Worm (Caenorhabditis elegans) whole organism, L2 larva: ENCODE results near the gene msp-79.
"Not testable (repeated sequence)": the region's sequence is repeated elsewhere in the genome, so short reads cannot be mapped to it uniquely, and the experiment has no call there.

Experiments used
- C34F6.9 ChIP-seq: fragments of 150-350 bp; optimal IDR thresholded peaks from 2 replicates; lab custom pipeline; 2014; ENCODE audit warnings: missing biosample characterization, missing genetic modification characterization
- F13H6.1 ChIP-seq: sonication (generic microtip); optimal IDR thresholded peaks from 2 replicates; lab custom pipeline; 2016; ENCODE audit warnings: missing genetic modification characterization, missing compliant biosample characterization
- R02D3.7 ChIP-seq: fragments of 150-350 bp; optimal IDR thresholded peaks from 2 replicates; lab custom pipeline; 2014; ENCODE audit warnings: missing biosample characterization, missing genetic modification characterization
- Y55F3AM.14 ChIP-seq: fragments of 200-800 bp; sonication (Bioruptor generic); optimal IDR thresholded peaks from 2 replicates; lab custom pipeline; 2018; ENCODE audit warnings: mild to moderate bottlenecking, missing genetic modification characterization, missing compliant biosample characterization
- ZK546.5 ChIP-seq: sonication (generic microtip); optimal IDR thresholded peaks from 2 replicates; lab custom pipeline; 2017; ENCODE audit warnings: missing biosample characterization, missing genetic modification characterization
- ama-1 ChIP-seq: fragments of 150-350 bp; optimal IDR thresholded peaks from 2 replicates; lab custom pipeline; 2018; ENCODE audit warnings: inconsistent platforms
- blmp-1 ChIP-seq: sonication (generic microtip); optimal IDR thresholded peaks from 2 replicates; lab custom pipeline; 2017; ENCODE audit warnings: missing genetic modification characterization, mild to moderate bottlenecking, missing compliant biosample characterization, antibody characterized with exemption, moderate library complexity; ENCODE audit not compliant: insufficient read depth
- ceh-16 ChIP-seq: fragments of 150-350 bp; optimal IDR thresholded peaks from 2 replicates; lab custom pipeline; 2014; ENCODE audit warnings: missing biosample characterization, missing genetic modification characterization
- ceh-82 ChIP-seq: fragments of 150-350 bp; optimal IDR thresholded peaks from 2 replicates; lab custom pipeline; 2014; ENCODE audit warnings: missing biosample characterization, missing genetic modification characterization
- dmd-4 ChIP-seq: sonication (generic microtip); optimal IDR thresholded peaks from 2 replicates; lab custom pipeline; 2017; ENCODE audit warnings: missing biosample characterization, missing genetic modification characterization
- egl-27 ChIP-seq: sonication (generic microtip); optimal IDR thresholded peaks from 3 replicates; lab custom pipeline; 2017; ENCODE audit warnings: missing biosample characterization, missing genetic modification reagents, missing genetic modification characterization
- elt-3 ChIP-seq: sonication (generic microtip); optimal IDR thresholded peaks from 2 replicates; lab custom pipeline; 2017; ENCODE audit warnings: missing biosample characterization, missing genetic modification characterization
- gmeb-1 ChIP-seq: fragments of 150-350 bp; optimal IDR thresholded peaks from 2 replicates; lab custom pipeline; 2014; ENCODE audit warnings: missing biosample characterization, missing genetic modification characterization
- lin-11 ChIP-seq: fragments of 150-350 bp; sonication (generic microtip); optimal IDR thresholded peaks from 2 replicates; lab custom pipeline; 2014; ENCODE audit warnings: missing biosample characterization, missing genetic modification characterization, inconsistent platforms, mixed read lengths
- lsy-2 ChIP-seq, 2 experiments: fragments of 150-350 bp in 1 of 2; sonication (generic microtip) in 1 of 2; optimal IDR thresholded peaks; 2 replicates each; lab custom pipeline; 2014 to 2017; ENCODE audit warnings: missing biosample characterization in 2 of 2, missing genetic modification characterization in 2 of 2
- mab-5 ChIP-seq: fragments of 150-350 bp; optimal IDR thresholded peaks from 2 replicates; lab custom pipeline; 2014; ENCODE audit warnings: missing biosample characterization, missing genetic modification characterization
- nhr-10 ChIP-seq: sonication (generic microtip); optimal IDR thresholded peaks from 2 replicates; lab custom pipeline; 2017; ENCODE audit warnings: missing biosample characterization, missing genetic modification characterization
- nhr-12 ChIP-seq: fragments of 150-350 bp; optimal IDR thresholded peaks from 2 replicates; lab custom pipeline; 2014; ENCODE audit warnings: missing biosample characterization, missing genetic modification characterization
- nhr-23 ChIP-seq: fragments of 150-350 bp; optimal IDR thresholded peaks from 2 replicates; lab custom pipeline; 2014; ENCODE audit warnings: missing biosample characterization, missing genetic modification reagents, missing genetic modification characterization
- nhr-25 ChIP-seq: fragments of 150-350 bp; sonication (generic microtip); optimal IDR thresholded peaks from 3 replicates; lab custom pipeline; 2014; ENCODE audit warnings: missing biosample characterization, missing genetic modification characterization
- nhr-77 ChIP-seq: fragments of 150-350 bp; optimal IDR thresholded peaks from 2 replicates; lab custom pipeline; 2014; ENCODE audit warnings: missing biosample characterization, missing genetic modification characterization
- peb-1 ChIP-seq: fragments of 150-350 bp; optimal IDR thresholded peaks from 2 replicates; lab custom pipeline; 2014; ENCODE audit warnings: missing biosample characterization, missing genetic modification characterization
- sem-4 ChIP-seq: fragments of 150-350 bp; optimal IDR thresholded peaks from 2 replicates; lab custom pipeline; 2014; ENCODE audit warnings: missing biosample characterization, missing genetic modification reagents, missing genetic modification characterization
- skn-1 ChIP-seq: sonication (generic microtip); optimal IDR thresholded peaks from 2 replicates; lab custom pipeline; 2017; ENCODE audit warnings: missing biosample characterization, missing genetic modification characterization
- sma-3 ChIP-seq: sonication (generic microtip); optimal IDR thresholded peaks from 2 replicates; lab custom pipeline; 2016; ENCODE audit warnings: missing genetic modification reagents, missing genetic modification characterization, missing compliant biosample characterization
- sma-9 ChIP-seq, 2 experiments: fragments of 150-350 bp in 1 of 2; sonication (generic microtip) in 1 of 2; optimal IDR thresholded peaks; 2 replicates each; lab custom pipeline; 2014 to 2016; ENCODE audit warnings: missing genetic modification characterization in 2 of 2, mild to moderate bottlenecking in 1 of 2, missing biosample characterization in 1 of 2, missing compliant biosample characterization in 1 of 2, missing genetic modification reagents in 1 of 2, moderate library complexity in 1 of 2
- snpc-4 ChIP-seq: fragments of 150-350 bp; optimal IDR thresholded peaks from 2 replicates; lab custom pipeline; 2014; ENCODE audit warnings: missing biosample characterization, missing genetic modification characterization
- unc-39 ChIP-seq: fragments of 150-350 bp; optimal IDR thresholded peaks from 2 replicates; lab custom pipeline; 2014; ENCODE audit warnings: missing biosample characterization, missing genetic modification characterization
- unc-62 ChIP-seq: fragments of 150-350 bp; optimal IDR thresholded peaks from 2 replicates; lab custom pipeline; 2014; ENCODE audit warnings: missing biosample characterization, missing genetic modification reagents, missing genetic modification characterization
- ztf-1 ChIP-seq: fragments of 200-800 bp; sonication (Bioruptor generic); conservative IDR thresholded peaks from 2 replicates; pipeline ENCODE4 v1.3.6; 2022; ENCODE audit warnings: missing genetic modification characterization, missing compliant biosample characterization
- ztf-11 ChIP-seq: sonication (generic microtip); optimal IDR thresholded peaks from 2 replicates; lab custom pipeline; 2017; ENCODE audit warnings: missing biosample characterization, missing genetic modification characterization

Gene msp-79

ce11 chrIV:9773441-9773840, 6.5 kb upstream of the msp-79 start:
- no peak for TF ChIP-seq egl-27 (tag; lab: Kevin White, UChicago)
- no peak for TF ChIP-seq nhr-25 (tag; lab: Kevin White, UChicago)
- TF ChIP-seq sma-9 (GFP tag; optimal IDR thresholded peaks at IDR 0.05; lab: Kevin White, UChicago), result no peak
- no peak for TF ChIP-seq sma-9 (tag; optimal IDR thresholded peaks at IDR 0.05; lab: Kevin White, UChicago)
- TF ChIP-seq dmd-4 (tag; lab: Kevin White, UChicago), result no peak
- TF ChIP-seq unc-62 (GFP tag; lab: Kevin White, UChicago), result no peak
- TF ChIP-seq sma-3 (GFP tag; lab: Kevin White, UChicago), result no peak
- no peak for TF ChIP-seq nhr-12 (tag; lab: Kevin White, UChicago)
- no peak for TF ChIP-seq sem-4
- no peak for TF ChIP-seq unc-39
- no peak for TF ChIP-seq ZK546.5 (tag; lab: Kevin White, UChicago)
- no peak for TF ChIP-seq ceh-82
- TF ChIP-seq C34F6.9, result no peak
- no peak for TF ChIP-seq ztf-1 (GFP tag; lab: Robert Waterston, UW)
- no peak for TF ChIP-seq ceh-16 (tag; lab: Kevin White, UChicago)
- no peak for TF ChIP-seq F13H6.1 (tag; lab: Kevin White, UChicago)
- TF ChIP-seq peb-1 (tag; lab: Kevin White, UChicago), result no peak
- no peak for TF ChIP-seq nhr-77 (tag; lab: Kevin White, UChicago)
- TF ChIP-seq Y55F3AM.14, result no peak
- TF ChIP-seq skn-1 (tag; lab: Kevin White, UChicago), result no peak
- no peak for TF ChIP-seq lsy-2 (tag; optimal IDR thresholded peaks at IDR 0.05; lab: Kevin White, UChicago)

ce11 chrIV:9772096-9772720, 5.3 kb upstream of the msp-79 start, which contains the start of gene cav-1:
Gene cav-1, plus strand, starts transcription at chrIV:9772510.
- no peak for TF ChIP-seq nhr-10 (tag; lab: Kevin White, UChicago)
- TF ChIP-seq unc-62 (GFP tag; lab: Kevin White, UChicago), result no peak
- TF ChIP-seq elt-3, result no peak
- no peak for TF ChIP-seq unc-39
- TF ChIP-seq dmd-4 (tag; lab: Kevin White, UChicago), result no peak
- TF ChIP-seq blmp-1, result no peak
- no peak for TF ChIP-seq snpc-4 (tag; lab: Kevin White, UChicago)
- TF ChIP-seq gmeb-1 (tag; lab: Kevin White, UChicago), result no peak
- TF ChIP-seq mab-5 (tag; lab: Kevin White, UChicago), result no peak
- no peak for TF ChIP-seq nhr-12 (tag; lab: Kevin White, UChicago)
- no peak for TF ChIP-seq peb-1 (tag; lab: Kevin White, UChicago)
- TF ChIP-seq R02D3.7 (tag; lab: Kevin White, UChicago), result no peak

DNA sequence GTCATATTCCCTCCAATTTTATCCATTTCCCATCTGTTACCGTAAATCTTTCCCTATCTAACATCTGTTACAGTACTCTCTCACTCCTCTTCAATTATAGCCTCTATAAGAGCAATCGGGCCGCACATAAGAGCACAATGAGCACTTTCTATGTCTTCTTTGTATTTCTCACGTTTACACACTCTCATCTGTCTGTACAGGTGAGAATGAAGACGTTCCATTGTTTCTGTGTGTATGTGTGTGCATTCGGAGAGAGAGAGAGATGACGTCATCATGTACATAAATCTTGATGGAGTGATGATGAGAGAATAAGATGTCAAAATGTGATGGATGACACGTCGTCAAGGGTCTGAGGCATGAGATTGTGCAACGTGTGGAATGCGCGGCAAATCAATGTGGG, 3.8 kb upstream of the msp-79 start:
- TF ChIP-seq sma-9 (GFP tag; optimal IDR thresholded peaks at IDR 0.05; lab: Kevin White, UChicago) (no peak), sma-9 (tag; optimal IDR thresholded peaks at IDR 0.05; lab: Kevin White, UChicago) (no peak), mab-5 (tag; lab: Kevin White, UChicago) (peak; percentile 12)

DNA sequence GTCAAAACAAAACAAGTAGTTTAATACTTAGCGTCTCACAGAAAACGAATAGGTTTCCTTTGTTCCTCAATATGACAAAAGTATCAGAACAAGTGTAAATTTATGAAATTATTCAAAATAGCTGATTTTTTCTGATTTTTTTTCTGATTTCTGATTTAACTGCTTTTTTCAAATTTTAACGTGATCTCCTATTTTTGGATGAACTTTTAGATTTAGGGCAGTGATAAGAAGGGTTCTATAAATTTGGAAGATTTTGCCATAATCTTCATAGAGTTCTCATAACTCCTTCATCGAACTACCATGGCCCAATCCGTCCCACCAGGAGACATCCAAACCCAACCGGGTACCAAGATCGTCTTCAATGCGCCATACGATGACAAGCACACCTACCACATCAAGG, 2.8 kb upstream of the msp-79 start, which contains the start of gene msp-78:
TSS of gene msp-78 (plus strand) at position 301 of the 400 bp plus-strand sequence.
- not testable (repeated sequence) for TF ChIP-seq R02D3.7 (tag; lab: Kevin White, UChicago); Y55F3AM.14; ama-1 (lab: Kevin White, UChicago)

DNA sequence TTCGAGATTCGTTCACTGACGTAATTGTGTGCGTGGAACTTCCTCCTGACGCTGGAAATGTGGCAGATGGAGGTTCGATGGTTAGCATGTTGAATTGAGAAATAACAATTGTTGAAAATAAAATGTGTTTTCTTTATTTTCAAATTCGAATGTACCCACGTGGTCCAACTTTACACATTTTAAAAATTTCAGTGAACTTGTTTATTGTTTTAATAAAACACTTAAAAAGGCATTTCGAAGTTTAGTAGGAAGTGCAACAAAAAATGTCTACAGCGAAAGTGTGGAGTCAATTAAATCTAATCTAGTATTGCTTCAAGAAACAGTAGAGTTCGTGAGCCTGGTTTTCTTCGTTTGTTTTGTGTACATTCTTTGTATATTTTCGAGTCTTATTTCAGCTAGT, 704 bp downstream of the msp-79 start, which contains the start of gene ssp-36:
TSS of gene ssp-36 (minus strand) at position 101 of the 400 bp plus-strand sequence.
- TF ChIP-seq unc-39 (no peak), R02D3.7 (tag; lab: Kevin White, UChicago) (no peak), ama-1 (lab: Kevin White, UChicago) (no peak), skn-1 (tag; lab: Kevin White, UChicago) (no peak), nhr-23 (tag; lab: Kevin White, UChicago) (no peak), Y55F3AM.14 (no peak), ztf-1 (GFP tag; lab: Robert Waterston, UW) (no peak), ztf-11 (no peak), lin-11 (tag; lab: Kevin White, UChicago) (no peak)
